Worm (Caenorhabditis elegans): Measurements from ENCODE around the gene rad-23.

The rad-23 gene

ce11 chrII:11636617-11637016 is 15.9 kb downstream of the rad-23 start:
- TF ChIP-seq ceh-88 (GFP tag; IDR thresholded peaks at IDR 0.05) (peak; percentile 29; the same call in 1 of the 2 replicates), fkh-8 (tag; optimal IDR thresholded peaks at IDR 0.05) (peak; percentile 0), ztf-4 (tag; optimal IDR thresholded peaks at IDR 0.05) (peak; percentile 30), nhr-85 (tag) (peak; percentile 67), swsn-7 (tag; optimal IDR thresholded peaks at IDR 0.05) (no peak)

- TF ChIP-seq mep-1 (tag; optimal IDR thresholded peaks at IDR 0.05) (peak; percentile 86), mab-9 (GFP tag; IDR thresholded peaks at IDR 0.05) (no peak), ceh-82 (tag; optimal IDR thresholded peaks at IDR 0.05) (peak; percentile 66 to 78 (median 78)), nhr-12 (tag; optimal IDR thresholded peaks at IDR 0.05) (no peak), blmp-1 (tag; optimal IDR thresholded peaks at IDR 0.05) (peak; percentile 98), fkh-10 (GFP tag; optimal IDR thresholded peaks at IDR 0.05) (peak; percentile 25), hlh-17 (GFP tag; optimal IDR thresholded peaks at IDR 0.05; ENCODE audit: borderline replicate concordance) (no peak), ztf-11 (tag; optimal IDR thresholded peaks at IDR 0.05) (peak in 1 of 2 experiments; percentile 30), unc-30 (tag; optimal IDR thresholded peaks at IDR 0.05) (no peak), sptf-1 (tag; optimal IDR thresholded peaks at IDR 0.05) (no peak), unc-62 (GFP tag; optimal IDR thresholded peaks at IDR 0.05) (no peak), C16A3.4 (tag; optimal IDR thresholded peaks at IDR 0.05) (peak; percentile 80), lsy-2 (tag; optimal IDR thresholded peaks at IDR 0.05) (peak; percentile 83 to 91), vab-15 (tag; optimal IDR thresholded peaks at IDR 0.05) (peak; percentile 1), skn-1 (tag; optimal IDR thresholded peaks at IDR 0.05) (peak; percentile 63), nhr-77 (tag; optimal IDR thresholded peaks at IDR 0.05) (peak; percentile 94), pax-3 (tag; optimal IDR thresholded peaks at IDR 0.05) (peak; percentile 52), aly-2 (tag; optimal IDR thresholded peaks at IDR 0.05) (peak; percentile 91), unc-86 (tag; optimal IDR thresholded peaks at IDR 0.05) (peak; percentile 11), mdl-1 (tag; optimal IDR thresholded peaks at IDR 0.05) (peak in 1 of 2 experiments; percentile 89), swsn-7 (tag; optimal IDR thresholded peaks at IDR 0.05) (peak; percentile 87), nhr-19 (GFP tag; conservative IDR thresholded peaks at IDR 0.05) (peak; percentile 88), sox-4 (tag; optimal IDR thresholded peaks at IDR 0.05) (no peak), fkh-8 (tag; optimal IDR thresholded peaks at IDR 0.05) (peak; percentile 24), hlh-4 (tag; optimal IDR thresholded peaks at IDR 0.05) (no peak), nhr-90 (tag; optimal IDR thresholded peaks at IDR 0.05; ENCODE audit: poor library complexity) (peak; percentile 84), elt-3 (tag; optimal IDR thresholded peaks at IDR 0.05) (peak in 5 of 6 experiments; percentile 21 to 92 (median 81)), hpl-2 (GFP tag; optimal IDR thresholded peaks at IDR 0.05) (no peak), pqm-1 (tag; optimal IDR thresholded peaks at IDR 0.05) (no peak), nhr-237 (tag; optimal IDR thresholded peaks at IDR 0.05) (peak; percentile 79), lin-35 (GFP tag; optimal IDR thresholded peaks at IDR 0.05) (peak; percentile 65 to 71), snu-23 (GFP tag; optimal IDR thresholded peaks at IDR 0.05) (peak; percentile 94), xbp-1 (tag; optimal IDR thresholded peaks at IDR 0.05) (peak; percentile 88), zag-1 (tag; optimal IDR thresholded peaks at IDR 0.05) (no peak), nhr-20 (tag; optimal IDR thresholded peaks at IDR 0.05) (peak; percentile 96), ces-1 (GFP tag; optimal IDR thresholded peaks at IDR 0.05) (peak; percentile 55), jun-1 (tag; optimal IDR thresholded peaks at IDR 0.05) (peak; percentile 95), lin-13 (GFP tag; optimal IDR thresholded peaks at IDR 0.05) (peak; percentile 90), lin-39 (tag; optimal IDR thresholded peaks at IDR 0.05) (peak; percentile 65), nhr-11 (tag; optimal IDR thresholded peaks at IDR 0.05) (peak; percentile 92), egl-13 (tag; optimal IDR thresholded peaks at IDR 0.05) (no peak), F16B12.6 (tag; optimal IDR thresholded peaks at IDR 0.05) (no peak), lir-3 (tag; optimal IDR thresholded peaks at IDR 0.05; ENCODE audit: poor library complexity) (peak; percentile 67), zip-4 (GFP tag; optimal IDR thresholded peaks at IDR 0.05) (no peak), nhr-28 (tag; optimal IDR thresholded peaks at IDR 0.05) (no peak), ceh-90 (tag; optimal IDR thresholded peaks at IDR 0.05) (no peak), fkh-4 (tag; optimal IDR thresholded peaks at IDR 0.05; ENCODE audit: borderline replicate concordance) (peak; percentile 9), nhr-71 (tag; optimal IDR thresholded peaks at IDR 0.05) (peak; percentile 96), nhr-85 (tag) (peak; percentile 100)
Measured at ce11 chrII:11635745-11636161, 16.8 kb downstream of the rad-23 start.
